Fruit fly (Drosophila melanogaster): ENCODE results near the gene Vps36.

dm6 chr3L:13476070-13476469 is 36.8 kb downstream of the Vps36 start:
- TF ChIP-seq CG11617 (GFP tag; optimal IDR thresholded peaks at IDR 0.05) (no peak), kay (GFP tag; ENCODE audit: borderline replicate concordance) (no peak), ovo (GFP tag; optimal IDR thresholded peaks at IDR 0.05) (no peak), CG33017 (tag; optimal IDR thresholded peaks at IDR 0.05) (no peak), Mnt (GFP tag; optimal IDR thresholded peaks at IDR 0.05) (no peak), CG14711 (tag; optimal IDR thresholded peaks at IDR 0.05) (no peak), cnc (optimal IDR thresholded peaks at IDR 0.05) (no peak), CG7101 (tag; optimal IDR thresholded peaks at IDR 0.05) (no peak)

Data from whole organism, adult.